Fruit fly (Drosophila melanogaster) whole organism, embryonic: ENCODE measurements around the gene TBC1D16.
A peak's percentile ranks its signal among the peaks of the same experiment; 100 is the strongest.

Experiments used
- Ada2b ChIP-seq: fragments of 200-800 bp; sonication (Bioruptor generic); IDR thresholded peaks from 2 replicates; pipeline ENCODE4 v1.3.6; 2022; ENCODE audit warnings: missing biosample characterization, missing genetic modification characterization
- Blimp-1 ChIP-seq: fragments of 200-800 bp; sonication (Bioruptor generic); optimal IDR thresholded peaks from 3 replicates; lab custom pipeline; 2018; ENCODE audit warnings: missing biosample characterization, missing genetic modification characterization, mild to moderate bottlenecking, moderate library complexity, missing genetic modification reagents
- CG10209 ChIP-seq: fragments of 200-800 bp; sonication (Bioruptor generic); optimal IDR thresholded peaks from 3 replicates; lab custom pipeline; 2017; ENCODE audit warnings: missing biosample characterization, mild to moderate bottlenecking, missing genetic modification characterization, missing genetic modification reagents
- CG10462 ChIP-seq: fragments of 200-800 bp; sonication (Bioruptor generic); optimal IDR thresholded peaks from 2 replicates; lab custom pipeline; 2016; ENCODE audit warnings: missing biosample characterization, missing genetic modification characterization
- CG11398 ChIP-seq: fragments of 200-800 bp; sonication (Bioruptor generic); optimal IDR thresholded peaks from 2 replicates; lab custom pipeline; 2016; ENCODE audit warnings: missing biosample characterization, missing genetic modification characterization
- CG14667 ChIP-seq: fragments of 200-800 bp; sonication (Bioruptor generic); IDR thresholded peaks from 2 replicates; pipeline ENCODE4 v1.3.6; 2022; ENCODE audit warnings: missing biosample characterization, missing genetic modification characterization
- CG17186 ChIP-seq: fragments of 200-800 bp; sonication (Bioruptor generic); optimal IDR thresholded peaks from 3 replicates; lab custom pipeline; 2017; ENCODE audit warnings: missing biosample characterization, missing genetic modification reagents, missing genetic modification characterization
- CG17328 ChIP-seq: fragments of 200-800 bp; sonication (Bioruptor generic); IDR thresholded peaks from 2 replicates; pipeline ENCODE4 v1.3.6; 2022; ENCODE audit warnings: missing biosample characterization, missing genetic modification characterization
- CG17359 ChIP-seq: fragments of 200-800 bp; sonication (Bioruptor generic); optimal IDR thresholded peaks from 3 replicates; lab custom pipeline; 2018; ENCODE audit warnings: missing biosample characterization, mild to moderate bottlenecking, missing genetic modification characterization, moderate library complexity
- CG17361 ChIP-seq: fragments of 200-800 bp; sonication (Bioruptor generic); IDR thresholded peaks from 3 replicates; pipeline ENCODE4 v1.3.6; 2022; ENCODE audit warnings: missing biosample characterization, missing genetic modification characterization
- CG17385 ChIP-seq: fragments of 200-800 bp; sonication (Bioruptor generic); optimal IDR thresholded peaks from 3 replicates; lab custom pipeline; 2018; ENCODE audit warnings: missing biosample characterization, mild to moderate bottlenecking, missing genetic modification characterization
- CG17802 ChIP-seq: fragments of 200-800 bp; sonication (Bioruptor generic); optimal IDR thresholded peaks from 2 replicates; lab custom pipeline; 2018; ENCODE audit warnings: missing biosample characterization, mild to moderate bottlenecking, missing genetic modification characterization, moderate library complexity
- CG1792 ChIP-seq: fragments of 200-800 bp; sonication (Bioruptor generic); optimal IDR thresholded peaks from 2 replicates; lab custom pipeline; 2016; ENCODE audit warnings: missing biosample characterization, missing genetic modification characterization
- CG30020 ChIP-seq: fragments of 200-800 bp; optimal IDR thresholded peaks from 2 replicates; lab custom pipeline; 2019; ENCODE audit warnings: missing biosample characterization, mild to moderate bottlenecking, missing genetic modification characterization, moderate library complexity
- CG31224 ChIP-seq: fragments of 200-800 bp; sonication (Bioruptor generic); IDR thresholded peaks from 2 replicates; pipeline ENCODE4 v1.3.6; 2022; ENCODE audit warnings: missing biosample characterization, missing genetic modification characterization
- CG31365 ChIP-seq: fragments of 200-800 bp; sonication (Bioruptor generic); optimal IDR thresholded peaks from 2 replicates; lab custom pipeline; 2018; ENCODE audit warnings: missing biosample characterization, mild to moderate bottlenecking, missing genetic modification characterization
- CG33557 ChIP-seq: fragments of 200-800 bp; sonication (Bioruptor generic); optimal IDR thresholded peaks from 2 replicates; lab custom pipeline; 2019; ENCODE audit warnings: missing biosample characterization, mild to moderate bottlenecking, missing genetic modification characterization, moderate library complexity
- CG42726 ChIP-seq: fragments of 200-800 bp; sonication (Bioruptor generic); IDR thresholded peaks from 2 replicates; pipeline ENCODE4 v1.3.6; 2022; ENCODE audit warnings: missing biosample characterization, missing genetic modification characterization; ENCODE audit not compliant: partially characterized antibody
- CG4424 ChIP-seq: fragments of 200-800 bp; sonication (Bioruptor generic); optimal IDR thresholded peaks from 3 replicates; lab custom pipeline; 2016; ENCODE audit warnings: missing biosample characterization, missing genetic modification characterization
- CG5953 ChIP-seq: fragments of 200-800 bp; sonication (Bioruptor generic); IDR thresholded peaks from 2 replicates; pipeline ENCODE4 v1.3.6; 2022; ENCODE audit warnings: missing biosample characterization, missing genetic modification characterization
- CG7271 ChIP-seq: fragments of 200-800 bp; sonication (Bioruptor generic); optimal IDR thresholded peaks from 2 replicates; lab custom pipeline; 2018; ENCODE audit warnings: missing biosample characterization, mild to moderate bottlenecking, missing genetic modification characterization, moderate library complexity
- CG7963 ChIP-seq: fragments of 200-800 bp; sonication (Bioruptor generic); IDR thresholded peaks from 3 replicates; pipeline ENCODE4 v1.3.6; 2022; ENCODE audit warnings: missing biosample characterization, missing genetic modification characterization; ENCODE audit not compliant: partially characterized antibody
- CG8944 ChIP-seq: fragments of 200-800 bp; sonication (Bioruptor generic); optimal IDR thresholded peaks from 3 replicates; lab custom pipeline; 2016; ENCODE audit warnings: missing biosample characterization, missing genetic modification characterization
- CG9215 ChIP-seq: fragments of 200-800 bp; sonication (Bioruptor generic); IDR thresholded peaks from 2 replicates; pipeline ENCODE4 v1.3.6; 2022; ENCODE audit warnings: missing biosample characterization, missing genetic modification characterization
- CkIIα-i1 ChIP-seq: fragments of 200-800 bp; sonication (Bioruptor generic); IDR thresholded peaks from 2 replicates; pipeline ENCODE4 v1.3.6; 2022; ENCODE audit warnings: missing biosample characterization, missing genetic modification characterization
- Dbx ChIP-seq: fragments of 200-800 bp; sonication (Bioruptor generic); IDR thresholded peaks from 3 replicates; pipeline ENCODE4 v1.3.6; 2022; ENCODE audit warnings: missing biosample characterization, missing genetic modification characterization
- Dip2 ChIP-seq: fragments of 200-800 bp; sonication (Bioruptor generic); IDR thresholded peaks from 2 replicates; pipeline ENCODE4 v1.3.6; 2022; ENCODE audit warnings: missing biosample characterization, missing genetic modification characterization
- E2f1 ChIP-seq: fragments of 200-800 bp; sonication (Bioruptor generic); IDR thresholded peaks from 2 replicates; pipeline ENCODE4 v1.3.6; 2022; ENCODE audit warnings: missing biosample characterization, missing genetic modification characterization
- Hmx ChIP-seq: fragments of 200-800 bp; sonication (Bioruptor generic); optimal IDR thresholded peaks from 2 replicates; lab custom pipeline; 2016; ENCODE audit warnings: missing biosample characterization, missing genetic modification characterization
- Nf-YB ChIP-seq: fragments of 200-800 bp; sonication (Bioruptor generic); optimal IDR thresholded peaks from 3 replicates; lab custom pipeline; 2019; ENCODE audit warnings: missing biosample characterization, mild to moderate bottlenecking, missing genetic modification characterization, moderate library complexity
- Opbp ChIP-seq: fragments of 200-800 bp; sonication (Bioruptor generic); IDR thresholded peaks from 3 replicates; pipeline ENCODE4 v1.3.6; 2022; ENCODE audit warnings: missing biosample characterization, missing genetic modification characterization; ENCODE audit not compliant: partially characterized antibody
- Stat92E ChIP-seq, 3 experiments: fragments of >200 bp in 2 of 3; fragments of 200-800 bp in 1 of 3; sonication (Bioruptor generic) in 1 of 3; optimal IDR thresholded peaks; 2 replicates each; lab custom pipeline; 2017 to 2019; ENCODE audit warnings: missing biosample characterization in 3 of 3, missing genetic modification characterization in 3 of 3, mild to moderate bottlenecking in 1 of 3, moderate library complexity in 1 of 3
- Tbp ChIP-seq: fragments of >200 bp; optimal IDR thresholded peaks from 2 replicates; lab custom pipeline; 2018; ENCODE audit warnings: missing biosample characterization, missing genetic modification characterization
- Xbp1 ChIP-seq: fragments of 200-800 bp; sonication (Bioruptor generic); optimal IDR thresholded peaks from 3 replicates; lab custom pipeline; 2016; ENCODE audit warnings: missing biosample characterization, mild to moderate bottlenecking, missing genetic modification characterization
- ash1 ChIP-seq: fragments of 200-800 bp; sonication (Bioruptor generic); optimal IDR thresholded peaks from 2 replicates; lab custom pipeline; 2018; ENCODE audit warnings: missing biosample characterization, mild to moderate bottlenecking, missing genetic modification characterization
- cato ChIP-seq: fragments of 200-800 bp; sonication (Bioruptor generic); optimal IDR thresholded peaks from 2 replicates; lab custom pipeline; 2016; ENCODE audit warnings: missing biosample characterization, missing genetic modification characterization, borderline replicate concordance
- chif ChIP-seq, 2 experiments: fragments of 200-800 bp; sonication (Bioruptor generic); optimal IDR thresholded peaks; 3 replicates each; lab custom pipeline; 2016; ENCODE audit warnings: missing biosample characterization in 2 of 2, missing genetic modification characterization in 2 of 2
- corto ChIP-seq: fragments of 200-800 bp; sonication (Bioruptor generic); optimal IDR thresholded peaks from 2 replicates; lab custom pipeline; 2016; ENCODE audit warnings: missing biosample characterization, mild to moderate bottlenecking, missing genetic modification characterization, moderate library complexity
- dmrt11E ChIP-seq: fragments of 200-800 bp; sonication (Bioruptor generic); optimal IDR thresholded peaks from 3 replicates; lab custom pipeline; 2018; ENCODE audit warnings: missing biosample characterization, mild to moderate bottlenecking, missing genetic modification characterization, moderate library complexity
- ewg ChIP-seq: fragments of 200-800 bp; sonication (Bioruptor generic); optimal IDR thresholded peaks from 3 replicates; lab custom pipeline; 2017; ENCODE audit warnings: mild to moderate bottlenecking, missing biosample characterization, missing genetic modification reagents, missing genetic modification characterization
- ken ChIP-seq: fragments of 200-800 bp; sonication (Bioruptor generic); IDR thresholded peaks from 3 replicates; pipeline ENCODE4 v1.3.6; 2022; ENCODE audit warnings: missing biosample characterization, missing genetic modification characterization
- nerfin-2 ChIP-seq: fragments of 200-800 bp; sonication (Bioruptor generic); IDR thresholded peaks from 2 replicates; pipeline ENCODE4 v1.3.6; 2022; ENCODE audit warnings: missing biosample characterization, missing genetic modification characterization; ENCODE audit not compliant: partially characterized antibody
- pb ChIP-seq: fragments of 200-800 bp; sonication (Bioruptor generic); optimal IDR thresholded peaks from 3 replicates; lab custom pipeline; 2016; ENCODE audit warnings: missing biosample characterization, missing genetic modification characterization
- pfk ChIP-seq: fragments of 200-800 bp; sonication (Bioruptor generic); optimal IDR thresholded peaks from 2 replicates; lab custom pipeline; 2018; ENCODE audit warnings: missing biosample characterization, mild to moderate bottlenecking, missing genetic modification characterization, moderate library complexity
- pita ChIP-seq: fragments of 200-800 bp; sonication (Bioruptor generic); optimal IDR thresholded peaks from 2 replicates; lab custom pipeline; 2017; ENCODE audit warnings: missing biosample characterization, mild to moderate bottlenecking, missing genetic modification characterization
- pzg ChIP-seq: fragments of 200-800 bp; sonication (Bioruptor generic); optimal IDR thresholded peaks from 3 replicates; lab custom pipeline; 2018; ENCODE audit warnings: missing biosample characterization, mild to moderate bottlenecking, missing genetic modification characterization, moderate library complexity
- sens ChIP-seq: fragments of 200-800 bp; sonication (Bioruptor generic); peaks from one replicate; lab custom pipeline; 2016; ENCODE audit warnings: missing biosample characterization, missing genetic modification characterization
- sim ChIP-seq: fragments of 200-800 bp; sonication (Bioruptor generic); IDR thresholded peaks from 2 replicates; pipeline ENCODE4 v1.3.6; 2022; ENCODE audit warnings: missing biosample characterization, missing genetic modification characterization
- slbo ChIP-seq: fragments of 200-800 bp; sonication (Bioruptor generic); IDR thresholded peaks from 2 replicates; pipeline ENCODE4 v1.3.6; 2022; ENCODE audit warnings: missing biosample characterization, missing genetic modification characterization
- zf30C ChIP-seq: fragments of 200-800 bp; sonication (Bioruptor generic); optimal IDR thresholded peaks from 3 replicates; lab custom pipeline; 2018; ENCODE audit warnings: missing biosample characterization, mild to moderate bottlenecking, missing genetic modification characterization

TBC1D16 gene

dm6 chr2L:10474268-10474678 lies 38.8 kb upstream of the TBC1D16 start, which contains the start of gene RluA-1 (continued):
- TF ChIP-seq slbo (peak; percentile 99), CG17186 (peak; percentile 94), CG14667 (GFP tag; lab: Robert Waterston, UW) (peak; percentile 99), CG17385 (GFP tag; lab: Kevin White, UChicago) (peak; percentile 99), pita (GFP tag; lab: Kevin White, UChicago) (no peak), Ada2b (GFP tag; lab: Robert Waterston, UW) (peak; percentile 96), pzg (GFP tag; lab: Kevin White, UChicago) (peak; percentile 26), Tbp (GFP tag; lab: Kevin White, UChicago) (no peak), CG42726 (GFP tag; lab: Robert Waterston, UW) (no peak), chif (GFP tag; optimal IDR thresholded peaks at IDR 0.05; lab: Kevin White, UChicago) (peak; percentile 95 to 97), ewg (GFP tag; lab: Kevin White, UChicago) (peak; percentile 99), CG4424 (GFP tag; lab: Kevin White, UChicago) (peak; percentile 99), pfk (peak; percentile 65), CG8944 (GFP tag; lab: Kevin White, UChicago) (peak; percentile 88), ken (GFP tag; lab: Robert Waterston, UW) (peak; percentile 99), nerfin-2 (GFP tag; lab: Robert Waterston, UW) (no peak; the same call in none of the 2 replicates), CkIIα-i1 (GFP tag; lab: Robert Waterston, UW) (no peak), CG17361 (GFP tag; lab: Robert Waterston, UW) (peak; percentile 99), Dip2 (GFP tag; lab: Robert Waterston, UW) (peak; percentile 77; the same call in 1 of the 2 replicates), CG5953 (peak; percentile 96), pb (GFP tag; lab: Kevin White, UChicago) (peak; percentile 71), Dbx (GFP tag; lab: Robert Waterston, UW) (peak; percentile 90), sim (GFP tag; lab: Robert Waterston, UW) (peak; percentile 99), Hmx (GFP tag; lab: Kevin White, UChicago) (peak; percentile 65), CG31365 (tag; lab: Kevin White, UChicago) (peak; percentile 92), Opbp (peak; percentile 70), ash1 (peak; percentile 87), E2f1 (GFP tag; lab: Robert Waterston, UW) (peak; percentile 100), cato (GFP tag; lab: Kevin White, UChicago) (peak; percentile 99), corto (GFP tag; lab: Kevin White, UChicago) (peak; percentile 60), CG9215 (peak; percentile 97), CG11398 (GFP tag; lab: Kevin White, UChicago) (peak; percentile 87), CG10462 (peak; percentile 99), Blimp-1 (GFP tag; lab: Kevin White, UChicago) (peak; percentile 99), CG7963 (GFP tag; lab: Robert Waterston, UW) (0 out of 3 replicates have a peak, but pooled peaks have one; percentile 48), CG1792 (peak; percentile 90), sens (GFP tag; lab: Kevin White, UChicago) (peak; percentile 99), Stat92E (GFP tag; optimal IDR thresholded peaks at IDR 0.05; lab: Kevin White, UChicago) (peak in 1 of 3 experiments; percentile 98), zf30C (GFP tag; lab: Kevin White, UChicago) (peak; percentile 38), CG30020 (tag; lab: Kevin White, UChicago) (peak; percentile 89), CG7271 (tag; lab: Kevin White, UChicago) (peak; percentile 99), CG31224 (GFP tag; lab: Robert Waterston, UW) (peak; percentile 97), Nf-YB (GFP tag; lab: Kevin White, UChicago) (peak; percentile 91), CG10209 (peak; percentile 99), CG17802 (peak; percentile 94), CG33557 (GFP tag; lab: Kevin White, UChicago) (peak; percentile 99), dmrt11E (tag; lab: Kevin White, UChicago) (peak; percentile 100), CG17359 (peak; percentile 100), CG17328 (peak; percentile 100), Xbp1 (peak; percentile 99)
